Worm (Caenorhabditis elegans): ENCODE results near the gene F45D3.3.
A peak's percentile ranks its signal among the peaks of the same experiment; 100 is the strongest.

Gene F45D3.3

DNA sequence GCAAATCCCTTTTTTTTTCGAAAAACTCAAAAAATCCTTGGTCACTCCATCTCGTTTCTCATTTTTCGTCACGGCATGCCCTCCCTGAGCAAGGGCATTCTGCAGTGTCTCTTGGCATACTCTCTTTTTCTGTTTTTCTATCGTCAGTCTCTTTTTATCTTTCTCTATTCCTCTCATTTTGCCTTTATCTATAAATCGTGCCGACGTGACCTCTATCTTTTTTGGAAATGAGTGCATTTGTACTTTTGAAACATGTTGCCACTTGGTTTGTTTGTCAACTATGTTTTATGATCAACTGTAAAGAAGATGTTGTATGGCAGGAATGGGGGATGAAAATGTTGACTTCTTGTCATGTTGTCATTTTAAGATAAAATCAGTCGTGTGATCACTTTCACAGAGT is 21.3 kb downstream of the F45D3.3 start (continued):
- TF ChIP-seq dpl-1 (GFP tag; optimal IDR thresholded peaks at IDR 0.05) = peak in 1 of 3 experiments; percentile 39
- no peak for TF ChIP-seq unc-62 (GFP tag; optimal IDR thresholded peaks at IDR 0.05)
- peak; percentile 50 for TF ChIP-seq tbx-2 (tag; optimal IDR thresholded peaks at IDR 0.05)
- TF ChIP-seq hlh-17 (GFP tag; optimal IDR thresholded peaks at IDR 0.05; ENCODE audit: borderline replicate concordance) = no peak
- TF ChIP-seq sptf-1 (tag; optimal IDR thresholded peaks at IDR 0.05) = no peak
- peak; percentile 47 to 60 for TF ChIP-seq efl-1 (optimal IDR thresholded peaks at IDR 0.05)
- TF ChIP-seq efl-1 (GFP tag; optimal IDR thresholded peaks at IDR 0.05 in 1 of 2) = peak in 1 of 2 experiments; percentile 92
- TF ChIP-seq nhr-28 (tag; optimal IDR thresholded peaks at IDR 0.05) = no peak
- TF ChIP-seq nhr-20 (tag; optimal IDR thresholded peaks at IDR 0.05) = peak; percentile 69
- no peak for TF ChIP-seq fos-1 (tag; optimal IDR thresholded peaks at IDR 0.05)
- no peak for TF ChIP-seq ces-1 (GFP tag; optimal IDR thresholded peaks at IDR 0.05)
- no peak for TF ChIP-seq sox-4 (tag; optimal IDR thresholded peaks at IDR 0.05)
- peak; percentile 91 for TF ChIP-seq nhr-85 (tag)
- no peak for TF ChIP-seq mdl-1 (tag; optimal IDR thresholded peaks at IDR 0.05)
- TF ChIP-seq zip-4 (GFP tag; optimal IDR thresholded peaks at IDR 0.05) = no peak
- peak; percentile 36 for TF ChIP-seq rnt-1 (tag; optimal IDR thresholded peaks at IDR 0.05)
- no peak for TF ChIP-seq dsc-1 (tag; optimal IDR thresholded peaks at IDR 0.05)
- peak; percentile 72 for TF ChIP-seq mep-1 (tag; optimal IDR thresholded peaks at IDR 0.05)

DNA sequence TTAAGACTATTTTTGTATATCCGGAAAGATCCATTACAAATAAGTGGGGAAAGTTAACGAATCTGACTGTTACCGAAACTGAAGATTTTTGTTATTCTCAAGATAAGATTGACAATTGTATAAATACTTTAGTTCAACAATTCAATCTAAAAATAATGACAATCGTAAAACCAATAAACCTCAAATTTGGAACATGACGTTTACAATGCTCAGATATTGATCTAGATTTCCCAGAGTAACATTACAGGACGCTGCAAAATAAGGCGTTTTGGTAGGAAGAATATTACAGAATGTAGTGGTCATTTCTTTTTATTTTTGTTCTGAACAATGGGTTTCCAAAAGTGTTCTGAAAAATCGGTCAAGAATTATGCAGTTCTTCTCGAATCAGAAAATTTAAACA is 23.4 kb downstream of the F45D3.3 start, which contains the start of gene F45D3.1:
TSS of gene F45D3.1 (plus strand) at position 301 of the 400 bp plus-strand sequence.
- TF ChIP-seq ceh-88 (GFP tag; IDR thresholded peaks at IDR 0.05) (no peak), jun-1 (tag; optimal IDR thresholded peaks at IDR 0.05) (no peak), rnt-1 (tag; optimal IDR thresholded peaks at IDR 0.05) (no peak), ets-5 (GFP tag; IDR thresholded peaks at IDR 0.05) (no peak), C04F5.9 (tag; optimal IDR thresholded peaks at IDR 0.05) (no peak), C16A3.4 (tag; optimal IDR thresholded peaks at IDR 0.05) (no peak), elt-3 (tag; optimal IDR thresholded peaks at IDR 0.05) (no peak), pag-3 (tag; optimal IDR thresholded peaks at IDR 0.05; ENCODE audit: borderline replicate concordance, insufficient read depth) (no peak), F16B12.6 (tag; optimal IDR thresholded peaks at IDR 0.05) (no peak), hlh-17 (GFP tag; optimal IDR thresholded peaks at IDR 0.05; ENCODE audit: borderline replicate concordance) (no peak), unc-62 (GFP tag; optimal IDR thresholded peaks at IDR 0.05) (no peak)

ce11 chrV:12526124-12526523 is 24.1 kb downstream of the F45D3.3 start:
- TF ChIP-seq blmp-1 (tag; optimal IDR thresholded peaks at IDR 0.05) (peak; percentile 99), lin-15B (tag; optimal IDR thresholded peaks at IDR 0.05) (no peak)

- peak; percentile 93 for TF ChIP-seq blmp-1 (tag; optimal IDR thresholded peaks at IDR 0.05)
- TF ChIP-seq mef-2 (tag; optimal IDR thresholded peaks at IDR 0.05) = no peak
- TF ChIP-seq fkh-8 (tag; optimal IDR thresholded peaks at IDR 0.05) = no peak
- no peak for TF ChIP-seq fkh-4 (tag; optimal IDR thresholded peaks at IDR 0.05; ENCODE audit: borderline replicate concordance)
- TF ChIP-seq unc-86 (tag; optimal IDR thresholded peaks at IDR 0.05) = no peak
Measured at ce11 chrV:12525526-12525925, 24.7 kb downstream of the F45D3.3 start, which contains the start of gene dyf-4. Gene dyf-4, minus strand, starts transcription at chrV:12525738.

- TF ChIP-seq mep-1 (tag; optimal IDR thresholded peaks at IDR 0.05) = no peak
- TF ChIP-seq elt-2 (tag; optimal IDR thresholded peaks at IDR 0.05) = no peak
- no peak for TF ChIP-seq ces-1 (GFP tag; optimal IDR thresholded peaks at IDR 0.05)
- no peak for TF ChIP-seq zip-4 (GFP tag; optimal IDR thresholded peaks at IDR 0.05)
- no peak for TF ChIP-seq tbx-2 (tag; optimal IDR thresholded peaks at IDR 0.05)
- no peak for TF ChIP-seq hpl-2 (GFP tag; optimal IDR thresholded peaks at IDR 0.05)
- no peak for TF ChIP-seq tlp-1 (tag; optimal IDR thresholded peaks at IDR 0.05)
Measured at ce11 chrV:12523356-12523755, 26.8 kb downstream of the F45D3.3 start.

Data from whole organism, L1 larva.